Worm (Caenorhabditis elegans) whole organism, L1 larva: ENCODE data around the gene tag-196.

ENCODE experiments used
- C04F5.9 ChIP-seq: sonication (generic microtip); optimal IDR thresholded peaks from 2 replicates; lab custom pipeline; 2016; ENCODE audit warnings: missing genetic modification characterization, missing compliant biosample characterization
- C16A3.4 ChIP-seq: fragments of 150-350 bp; optimal IDR thresholded peaks from 2 replicates; lab custom pipeline; 2014; ENCODE audit warnings: missing biosample characterization, missing genetic modification characterization
- C34B4.2 ChIP-seq: sonication (generic microtip); optimal IDR thresholded peaks from 2 replicates; lab custom pipeline; 2017; ENCODE audit warnings: mild to moderate bottlenecking, missing genetic modification characterization, missing compliant biosample characterization
- F16B12.6 ChIP-seq: fragments of 150-350 bp; optimal IDR thresholded peaks from 2 replicates; lab custom pipeline; 2014; ENCODE audit warnings: missing biosample characterization, missing genetic modification characterization
- Y116A8C.19 ChIP-seq: sonication (generic microtip); optimal IDR thresholded peaks from 2 replicates; lab custom pipeline; 2016; ENCODE audit warnings: missing compliant biosample characterization, missing genetic modification characterization, borderline replicate concordance
- aha-1 ChIP-seq: fragments of 150-350 bp; optimal IDR thresholded peaks from 2 replicates; lab custom pipeline; 2014; ENCODE audit warnings: missing biosample characterization, missing genetic modification characterization
- alr-1 ChIP-seq: fragments of 200-800 bp; sonication (Bioruptor generic); optimal IDR thresholded peaks from 2 replicates; lab custom pipeline; 2018; ENCODE audit warnings: borderline replicate concordance, mild to moderate bottlenecking, missing genetic modification characterization, missing compliant biosample characterization
- blmp-1 ChIP-seq: fragments of 150-350 bp; optimal IDR thresholded peaks from 2 replicates; lab custom pipeline; 2014; ENCODE audit warnings: missing biosample characterization, missing genetic modification characterization
- ceh-63 ChIP-seq: fragments of 200-800 bp; sonication (Bioruptor generic); optimal IDR thresholded peaks from 2 replicates; lab custom pipeline; 2018; ENCODE audit warnings: mild to moderate bottlenecking, missing genetic modification characterization, missing compliant biosample characterization
- ceh-8 ChIP-seq: fragments of 200-800 bp; sonication (Bioruptor generic); optimal IDR thresholded peaks from 2 replicates; lab custom pipeline; 2018; ENCODE audit warnings: mild to moderate bottlenecking, missing genetic modification characterization, moderate library complexity, missing compliant biosample characterization
- ceh-90 ChIP-seq: sonication (generic microtip); optimal IDR thresholded peaks from 2 replicates; lab custom pipeline; 2016; ENCODE audit warnings: missing genetic modification characterization, missing compliant biosample characterization
- dpl-1 ChIP-seq, 3 experiments: fragments of 150-350 bp in 2 of 3; sonication (generic microtip) in 1 of 3; optimal IDR thresholded peaks; 2 replicates each; lab custom pipeline; 2014 to 2017; ENCODE audit warnings: missing biosample characterization in 3 of 3, missing genetic modification characterization in 3 of 3, missing genetic modification reagents in 3 of 3
- efl-1 ChIP-seq, 4 experiments: fragments of 150-350 bp; optimal IDR thresholded peaks in 3 of 4; peaks in 1 of 4; 1 replicate in 1 of 4; 2 replicates in 3 of 4; lab custom pipeline; 2014; ENCODE audit warnings: missing biosample characterization in 2 of 4, missing genetic modification characterization in 2 of 4, missing genetic modification reagents in 2 of 4
- egl-13 ChIP-seq: sonication (generic microtip); optimal IDR thresholded peaks from 2 replicates; lab custom pipeline; 2016; ENCODE audit warnings: missing genotype, missing genetic modification reagents, missing genetic modification characterization, missing compliant biosample characterization
- egl-27 ChIP-seq, 2 experiments: fragments of 150-350 bp in 1 of 2; sonication (generic microtip); optimal IDR thresholded peaks; 3 replicates each; lab custom pipeline; 2017 to 2018; ENCODE audit warnings: missing biosample characterization in 2 of 2, missing genetic modification characterization in 2 of 2, missing genetic modification reagents in 2 of 2
- ets-5 ChIP-seq: fragments of 200-800 bp; sonication (Bioruptor generic); IDR thresholded peaks from 2 replicates; pipeline ENCODE4 v1.3.6; 2022; ENCODE audit warnings: missing genetic modification characterization, missing compliant biosample characterization
- fkh-10 ChIP-seq: sonication (generic microtip); optimal IDR thresholded peaks from 2 replicates; lab custom pipeline; 2017; ENCODE audit warnings: missing biosample characterization, missing genetic modification reagents, missing genetic modification characterization
- fkh-4 ChIP-seq: sonication (generic microtip); optimal IDR thresholded peaks from 2 replicates; lab custom pipeline; 2016; ENCODE audit warnings: missing compliant biosample characterization, missing genetic modification characterization, borderline replicate concordance
- fkh-8 ChIP-seq: sonication (generic microtip); optimal IDR thresholded peaks from 2 replicates; lab custom pipeline; 2016; ENCODE audit warnings: mild to moderate bottlenecking, missing genetic modification characterization, missing compliant biosample characterization
- grh-1 ChIP-seq: fragments of 200-800 bp; sonication (Bioruptor generic); IDR thresholded peaks from 2 replicates; pipeline ENCODE4 v1.3.6; 2022; ENCODE audit warnings: missing genetic modification reagents, missing genetic modification characterization, missing compliant biosample characterization
- irx-1 ChIP-seq: sonication (generic microtip); optimal IDR thresholded peaks from 2 replicates; lab custom pipeline; 2016; ENCODE audit warnings: missing genetic modification characterization, missing compliant biosample characterization
- isw-1 ChIP-seq: fragments of 200-800 bp; sonication (Bioruptor generic); IDR thresholded peaks from 2 replicates; pipeline ENCODE4 v1.3.6; 2022; ENCODE audit warnings: missing genetic modification characterization, missing compliant biosample characterization
- jun-1 ChIP-seq: fragments of 150-350 bp; optimal IDR thresholded peaks from 2 replicates; lab custom pipeline; 2014; ENCODE audit warnings: missing biosample characterization, missing genetic modification reagents, missing genetic modification characterization
- lin-14 ChIP-seq: fragments of 200-800 bp; sonication (Bioruptor generic); optimal IDR thresholded peaks from 2 replicates; lab custom pipeline; 2018; ENCODE audit warnings: mild to moderate bottlenecking, missing genetic modification characterization, moderate library complexity, missing compliant biosample characterization
- lin-39 ChIP-seq: fragments of 150-350 bp; optimal IDR thresholded peaks from 2 replicates; lab custom pipeline; 2014; ENCODE audit warnings: missing biosample characterization, missing genetic modification reagents, missing genetic modification characterization
- lir-3 ChIP-seq: sonication (generic microtip); optimal IDR thresholded peaks from 2 replicates; lab custom pipeline; 2016; ENCODE audit warnings: mild to moderate bottlenecking, missing genetic modification characterization, moderate library complexity, missing compliant biosample characterization; ENCODE audit not compliant: poor library complexity
- lsy-2 ChIP-seq, 2 experiments: fragments of 150-350 bp; optimal IDR thresholded peaks; 2 replicates each; lab custom pipeline; 2014; ENCODE audit warnings: missing biosample characterization in 2 of 2, missing genetic modification characterization in 2 of 2
- mdl-1 ChIP-seq, 2 experiments: fragments of 150-350 bp; optimal IDR thresholded peaks; 2 replicates each; lab custom pipeline; 2014 to 2017; ENCODE audit warnings: missing biosample characterization in 2 of 2, missing genetic modification characterization in 2 of 2, inconsistent platforms in 1 of 2
- mef-2 ChIP-seq: fragments of 150-350 bp; optimal IDR thresholded peaks from 2 replicates; lab custom pipeline; 2014; ENCODE audit warnings: missing biosample characterization, missing genetic modification characterization
- nhr-11 ChIP-seq: fragments of 150-350 bp; optimal IDR thresholded peaks from 2 replicates; lab custom pipeline; 2014; ENCODE audit warnings: missing biosample characterization, missing genetic modification characterization
- nhr-19 ChIP-seq: fragments of 200-800 bp; sonication (Bioruptor generic); conservative IDR thresholded peaks from 2 replicates; pipeline ENCODE4 v1.3.6; 2022; ENCODE audit warnings: missing genetic modification characterization, missing compliant biosample characterization
- nhr-20 ChIP-seq: sonication (generic microtip); optimal IDR thresholded peaks from 2 replicates; lab custom pipeline; 2016; ENCODE audit warnings: mild to moderate bottlenecking, missing genetic modification characterization, missing compliant biosample characterization
- nhr-237 ChIP-seq: fragments of 150-350 bp; optimal IDR thresholded peaks from 2 replicates; lab custom pipeline; 2014; ENCODE audit warnings: missing biosample characterization, missing genetic modification characterization
- nhr-47 ChIP-seq: sonication (generic microtip); optimal IDR thresholded peaks from 2 replicates; lab custom pipeline; 2016; ENCODE audit warnings: mild to moderate bottlenecking, missing genetic modification characterization, moderate library complexity, missing compliant biosample characterization
- nhr-77 ChIP-seq: fragments of 150-350 bp; optimal IDR thresholded peaks from 2 replicates; lab custom pipeline; 2014; ENCODE audit warnings: missing biosample characterization, missing genetic modification characterization
- nhr-84 ChIP-seq: sonication (generic microtip); optimal IDR thresholded peaks from 2 replicates; lab custom pipeline; 2017; ENCODE audit warnings: missing biosample characterization, missing genetic modification characterization
- nhr-85 ChIP-seq: sonication (generic microtip); peaks from one replicate; lab custom pipeline; 2016; ENCODE audit warnings: missing genetic modification characterization, inconsistent platforms, missing compliant biosample characterization
- pag-3 ChIP-seq: sonication (generic microtip); optimal IDR thresholded peaks from 2 replicates; lab custom pipeline; 2017; ENCODE audit warnings: missing genetic modification characterization, mild to moderate bottlenecking, missing compliant biosample characterization, antibody characterized with exemption, borderline replicate concordance; ENCODE audit not compliant: insufficient read depth
- pqm-1 ChIP-seq: sonication (generic microtip); optimal IDR thresholded peaks from 3 replicates; lab custom pipeline; 2017; ENCODE audit warnings: missing biosample characterization, missing genetic modification characterization
- skn-1 ChIP-seq: fragments of 150-350 bp; optimal IDR thresholded peaks from 2 replicates; lab custom pipeline; 2014; ENCODE audit warnings: missing biosample characterization, missing genetic modification characterization
- snpc-4 ChIP-seq: fragments of 150-350 bp; optimal IDR thresholded peaks from 2 replicates; lab custom pipeline; 2014; ENCODE audit warnings: missing biosample characterization, missing genetic modification characterization
- sptf-1 ChIP-seq: fragments of 150-350 bp; optimal IDR thresholded peaks from 2 replicates; lab custom pipeline; 2014; ENCODE audit warnings: missing biosample characterization, missing genetic modification characterization
- sup-37 ChIP-seq: fragments of 200-800 bp; sonication (Bioruptor generic); optimal IDR thresholded peaks from 2 replicates; lab custom pipeline; 2018; ENCODE audit warnings: mild to moderate bottlenecking, missing genetic modification characterization, missing compliant biosample characterization
- swsn-7 ChIP-seq: sonication (generic microtip); optimal IDR thresholded peaks from 2 replicates; lab custom pipeline; 2016; ENCODE audit warnings: missing genetic modification characterization, missing compliant biosample characterization
- tbx-2 ChIP-seq: sonication (generic microtip); optimal IDR thresholded peaks from 2 replicates; lab custom pipeline; 2016; ENCODE audit warnings: missing genetic modification characterization, missing compliant biosample characterization
- tlp-1 ChIP-seq: fragments of 150-350 bp; optimal IDR thresholded peaks from 2 replicates; lab custom pipeline; 2014; ENCODE audit warnings: missing biosample characterization, missing genetic modification characterization
- unc-30 ChIP-seq: sonication (generic microtip); optimal IDR thresholded peaks from 2 replicates; lab custom pipeline; 2017; ENCODE audit warnings: missing biosample characterization, missing genetic modification characterization
- unc-62 ChIP-seq: fragments of 150-350 bp; optimal IDR thresholded peaks from 2 replicates; lab custom pipeline; 2014; ENCODE audit warnings: missing biosample characterization, missing genetic modification reagents, missing genetic modification characterization
- unc-86 ChIP-seq: sonication (generic microtip); optimal IDR thresholded peaks from 2 replicates; lab custom pipeline; 2016; ENCODE audit warnings: missing genetic modification characterization, missing compliant biosample characterization
- vab-15 ChIP-seq: sonication (generic microtip); optimal IDR thresholded peaks from 2 replicates; lab custom pipeline; 2017; ENCODE audit warnings: missing genotype, mild to moderate bottlenecking, missing genetic modification characterization, missing compliant biosample characterization
- zip-4 ChIP-seq: fragments of 200-800 bp; sonication (Bioruptor generic); optimal IDR thresholded peaks from 2 replicates; lab custom pipeline; 2018; ENCODE audit warnings: mild to moderate bottlenecking, missing genetic modification characterization, moderate library complexity, missing compliant biosample characterization
- ztf-11 ChIP-seq, 2 experiments: sonication (generic microtip); optimal IDR thresholded peaks; 2 replicates each; lab custom pipeline; 2016 to 2017; ENCODE audit warnings: missing genetic modification characterization in 2 of 2, missing biosample characterization in 1 of 2, missing compliant biosample characterization in 1 of 2

The tag-196 gene

ce11 chrV:8569841-8570361 lies 24.8 kb upstream of the tag-196 start, which contains the start of the genes F25G6.9 and symk-1 (continued):
- TF ChIP-seq skn-1 (tag; lab: Kevin White, UChicago) (peak; percentile 52), vab-15 (tag; lab: Kevin White, UChicago) (no peak), sup-37 (peak; percentile 41), fkh-10 (GFP tag; lab: Kevin White, UChicago) (no peak), C16A3.4 (tag; lab: Kevin White, UChicago) (peak; percentile 10), unc-62 (GFP tag; lab: Kevin White, UChicago) (no peak), irx-1 (tag; lab: Kevin White, UChicago) (peak; percentile 80), nhr-77 (tag; lab: Kevin White, UChicago) (no peak), mef-2 (no peak), nhr-20 (peak; percentile 77), snpc-4 (tag; lab: Kevin White, UChicago) (peak; percentile 75), nhr-11 (tag; lab: Kevin White, UChicago) (peak; percentile 20), pqm-1 (tag; lab: Kevin White, UChicago) (no peak), ceh-8 (peak; percentile 37), aha-1 (tag; lab: Kevin White, UChicago) (no peak), ztf-11 (tag; optimal IDR thresholded peaks at IDR 0.05; lab: Kevin White, UChicago) (peak in 1 of 2 experiments; percentile 41), egl-13 (tag; lab: Kevin White, UChicago) (peak; percentile 29), egl-27 (tag; optimal IDR thresholded peaks at IDR 0.05; lab: Kevin White, UChicago) (no peak), fkh-8 (tag; lab: Kevin White, UChicago) (peak; percentile 9), fkh-4 (tag; lab: Kevin White, UChicago) (no peak), lir-3 (peak; percentile 47), unc-30 (tag; lab: Kevin White, UChicago) (no peak), efl-1 (optimal IDR thresholded peaks at IDR 0.05; lab: Kevin White, UChicago) (peak; percentile 64 to 77), efl-1 (GFP tag; optimal IDR thresholded peaks at IDR 0.05 in 1 of 2; lab: Kevin White, UChicago) (peak; percentile 73 to 97), lin-14 (GFP tag; lab: Kevin White, UChicago) (peak; percentile 72), tlp-1 (tag; lab: Kevin White, UChicago) (no peak), isw-1 (GFP tag; lab: Robert Waterston, UW) (peak; percentile 66), C04F5.9 (tag; lab: Kevin White, UChicago) (no peak), ceh-63 (GFP tag; lab: Kevin White, UChicago) (no peak), nhr-47 (tag; lab: Kevin White, UChicago) (peak; percentile 89), pag-3 (tag; lab: Kevin White, UChicago) (no peak), nhr-19 (peak; percentile 82), alr-1 (no peak), unc-86 (tag; lab: Kevin White, UChicago) (peak; percentile 60), jun-1 (no peak), mdl-1 (tag; optimal IDR thresholded peaks at IDR 0.05; lab: Kevin White, UChicago) (peak in 1 of 2 experiments; percentile 37), nhr-237 (no peak), ceh-90 (tag; lab: Kevin White, UChicago) (no peak), grh-1 (GFP tag; lab: Robert Waterston, UW) (peak; percentile 44), lsy-2 (tag; optimal IDR thresholded peaks at IDR 0.05; lab: Kevin White, UChicago) (peak; percentile 72 to 82), sptf-1 (tag; lab: Kevin White, UChicago) (no peak), C34B4.2 (no peak), zip-4 (GFP tag; lab: Kevin White, UChicago) (peak; percentile 44), swsn-7 (peak; percentile 82), dpl-1 (GFP tag; optimal IDR thresholded peaks at IDR 0.05; lab: Kevin White, UChicago) (peak; percentile 61 to 75 (median 71)), nhr-84 (tag; lab: Kevin White, UChicago) (no peak), Y116A8C.19 (tag; lab: Kevin White, UChicago) (no peak), nhr-85 (peak; percentile 86), F16B12.6 (peak; percentile 3), blmp-1 (tag; lab: Kevin White, UChicago) (no peak), lin-39 (peak; percentile 76), tbx-2 (tag; lab: Kevin White, UChicago) (peak; percentile 81), ets-5 (GFP tag; lab: Robert Waterston, UW) (no peak)
